Fruit fly (Drosophila melanogaster) whole organism, wandering third instar larva: ENCODE results near the gene CG3473.

Experiments used
- Abd-B ChIP-seq: fragments of >200 bp; optimal IDR thresholded peaks from 2 replicates; lab custom pipeline; 2017; ENCODE audit warnings: missing biosample characterization, missing genetic modification characterization
- CG32264 ChIP-seq: fragments of 200-800 bp; sonication (Bioruptor generic); optimal IDR thresholded peaks from 2 replicates; lab custom pipeline; 2016; ENCODE audit warnings: missing biosample characterization, missing genetic modification characterization
- CG9705 ChIP-seq: fragments of 200-800 bp; sonication (Bioruptor generic); optimal IDR thresholded peaks from 2 replicates; lab custom pipeline; 2018; ENCODE audit warnings: missing biosample characterization, mild to moderate bottlenecking, missing genetic modification characterization
- CrebA ChIP-seq: fragments of 200-800 bp; sonication (Bioruptor generic); optimal IDR thresholded peaks from 2 replicates; lab custom pipeline; 2016; ENCODE audit warnings: missing biosample characterization, mild to moderate bottlenecking, missing genetic modification characterization, borderline replicate concordance
- Dfd ChIP-seq: fragments of >200 bp; optimal IDR thresholded peaks from 2 replicates; lab custom pipeline; 2017; ENCODE audit warnings: missing biosample characterization, missing genetic modification characterization
- Dif ChIP-seq: fragments of 200-275, 200-300 bp; sonication (Bioruptor generic); optimal IDR thresholded peaks from 2 replicates; lab custom pipeline; 2018; ENCODE audit warnings: missing biosample characterization, missing genetic modification characterization; ENCODE audit not compliant: partially characterized antibody
- GATAd ChIP-seq: sonication (Bioruptor generic); optimal IDR thresholded peaks from 2 replicates; lab custom pipeline; 2016; ENCODE audit warnings: missing biosample characterization, missing genetic modification characterization
- HLH106 ChIP-seq: fragments of 200-800 bp; optimal IDR thresholded peaks from 3 replicates; lab custom pipeline; 2019; ENCODE audit warnings: missing biosample characterization, mild to moderate bottlenecking, missing genetic modification characterization, moderate library complexity
- Hnf4 ChIP-seq: fragments of 200-800 bp; sonication (Bioruptor generic); optimal IDR thresholded peaks from 2 replicates; lab custom pipeline; 2016; ENCODE audit warnings: missing biosample characterization, mild to moderate bottlenecking, missing genetic modification characterization
- Hr78 ChIP-seq: fragments of >200 bp; optimal IDR thresholded peaks from 2 replicates; lab custom pipeline; 2017; ENCODE audit warnings: missing biosample characterization, missing genetic modification characterization
- Hr83 ChIP-seq: fragments of 200-300 bp; sonication (Bioruptor generic); optimal IDR thresholded peaks from 2 replicates; lab custom pipeline; 2016; ENCODE audit warnings: missing biosample characterization, mild to moderate bottlenecking, missing genetic modification characterization, moderate library complexity; ENCODE audit not compliant: poor library complexity, severe bottlenecking
- Jra ChIP-seq: sonication (Bioruptor generic); optimal IDR thresholded peaks from 2 replicates; lab custom pipeline; 2016; ENCODE audit warnings: missing biosample characterization, missing genetic modification characterization
- Mio ChIP-seq: sonication (Bioruptor generic); optimal IDR thresholded peaks from 2 replicates; lab custom pipeline; 2016; ENCODE audit warnings: missing biosample characterization, missing genetic modification characterization
- Myc ChIP-seq: fragments of >200 bp; optimal IDR thresholded peaks from 2 replicates; lab custom pipeline; 2017
- N ChIP-seq: fragments of >200 bp; optimal IDR thresholded peaks from 2 replicates; lab custom pipeline; 2018; ENCODE audit warnings: missing biosample characterization, missing external identifiers, missing genetic modification characterization
- OdsH ChIP-seq: fragments of 200-800 bp; sonication (Bioruptor generic); optimal IDR thresholded peaks from 2 replicates; lab custom pipeline; 2016; ENCODE audit warnings: missing biosample characterization, mild to moderate bottlenecking, missing genetic modification characterization
- Rel ChIP-seq, 2 experiments: fragments of 200-800 bp; sonication (Bioruptor generic) in 1 of 2; optimal IDR thresholded peaks; 2 replicates in 1 of 2; 3 replicates in 1 of 2; lab custom pipeline; 2016 to 2019; ENCODE audit warnings: mild to moderate bottlenecking in 2 of 2, missing biosample characterization in 2 of 2, missing genetic modification characterization in 2 of 2, moderate library complexity in 1 of 2
- Sp1 ChIP-seq: fragments of 200-800 bp; sonication (Bioruptor generic); optimal IDR thresholded peaks from 3 replicates; lab custom pipeline; 2019; ENCODE audit warnings: missing biosample characterization, mild to moderate bottlenecking, missing genetic modification characterization, moderate library complexity
- Vsx2 ChIP-seq: fragments of 200-300, 225-300 bp; sonication (Bioruptor generic); optimal IDR thresholded peaks from 2 replicates; lab custom pipeline; 2018; ENCODE audit warnings: missing biosample characterization, missing genetic modification characterization; ENCODE audit not compliant: partially characterized antibody
- br ChIP-seq: fragments of 200-800 bp; sonication (Bioruptor generic); optimal IDR thresholded peaks from 2 replicates; lab custom pipeline; 2016; ENCODE audit warnings: missing biosample characterization, missing genetic modification characterization
- brk ChIP-seq: fragments of 200-800 bp; sonication (Bioruptor generic); optimal IDR thresholded peaks from 2 replicates; lab custom pipeline; 2016; ENCODE audit warnings: missing biosample characterization, mild to moderate bottlenecking, missing genetic modification characterization
- dl ChIP-seq, 2 experiments: fragments of 175-275, 200-275 bp in 1 of 2; fragments of 200-275 bp in 1 of 2; sonication (Bioruptor generic); optimal IDR thresholded peaks; lab custom pipeline; 2018; ENCODE audit warnings: mild to moderate bottlenecking in 2 of 2, missing biosample characterization in 2 of 2, missing genetic modification characterization in 2 of 2, moderate library complexity in 2 of 2; ENCODE audit not compliant: partially characterized antibody in 2 of 2, insufficient read depth in 1 of 2
- dmrt93B ChIP-seq: fragments of 200-800 bp; sonication (Bioruptor generic); optimal IDR thresholded peaks from 2 replicates; lab custom pipeline; 2018; ENCODE audit warnings: missing biosample characterization, mild to moderate bottlenecking, missing genetic modification characterization
- dsf ChIP-seq: sonication (Bioruptor generic); optimal IDR thresholded peaks from 2 replicates; lab custom pipeline; 2016; ENCODE audit warnings: missing biosample characterization, missing genetic modification characterization, borderline replicate concordance
- ey ChIP-seq: fragments of 200-800 bp; sonication (Bioruptor generic); optimal IDR thresholded peaks from 2 replicates; lab custom pipeline; 2016; ENCODE audit warnings: missing biosample characterization, missing genetic modification characterization
- foxo ChIP-seq, 2 experiments: fragments of 200-800 bp; sonication (Bioruptor generic); optimal IDR thresholded peaks; 2 replicates in 1 of 2; 3 replicates in 1 of 2; lab custom pipeline; 2016 to 2017; ENCODE audit warnings: missing biosample characterization in 2 of 2, missing genetic modification characterization in 2 of 2
- fru ChIP-seq: fragments of 200-800 bp; sonication (Bioruptor generic); optimal IDR thresholded peaks from 3 replicates; lab custom pipeline; 2016; ENCODE audit warnings: missing biosample characterization, mild to moderate bottlenecking, missing genetic modification characterization
- h ChIP-seq: fragments of 200-800 bp; sonication (Bioruptor generic); optimal IDR thresholded peaks from 3 replicates; lab custom pipeline; 2016; ENCODE audit warnings: missing biosample characterization, mild to moderate bottlenecking, missing genetic modification characterization
- jim ChIP-seq: fragments of 175-275, 200-325 bp; sonication (Bioruptor generic); optimal IDR thresholded peaks from 2 replicates; lab custom pipeline; 2016; ENCODE audit warnings: missing biosample characterization, mild to moderate bottlenecking, missing genetic modification characterization
- lola ChIP-seq: fragments of >200 bp; optimal IDR thresholded peaks from 2 replicates; lab custom pipeline; 2017; ENCODE audit warnings: missing biosample characterization, missing genetic modification characterization
- pan ChIP-seq: fragments of >200 bp; optimal IDR thresholded peaks from 2 replicates; lab custom pipeline; 2017
- psq ChIP-seq: fragments of 200-800 bp; sonication (Bioruptor generic); optimal IDR thresholded peaks from 3 replicates; lab custom pipeline; 2017; ENCODE audit warnings: missing biosample characterization, mild to moderate bottlenecking, missing genetic modification characterization, moderate library complexity
- rgr ChIP-seq: fragments of 200-800 bp; sonication (Bioruptor generic); optimal IDR thresholded peaks from 3 replicates; lab custom pipeline; 2016; ENCODE audit warnings: missing biosample characterization, mild to moderate bottlenecking, missing genetic modification characterization
- sage ChIP-seq: fragments of 200-800 bp; sonication (Bioruptor generic); optimal IDR thresholded peaks from 2 replicates; lab custom pipeline; 2016; ENCODE audit warnings: missing biosample characterization, mild to moderate bottlenecking, missing genetic modification characterization
- sv ChIP-seq: fragments of 200-800 bp; sonication (Bioruptor generic); optimal IDR thresholded peaks from 3 replicates; lab custom pipeline; 2016; ENCODE audit warnings: missing biosample characterization, missing genetic modification characterization
- tai ChIP-seq: sonication (Bioruptor generic); optimal IDR thresholded peaks from 2 replicates; lab custom pipeline; 2016; ENCODE audit warnings: missing biosample characterization, missing genetic modification characterization
- usp ChIP-seq: fragments of >200 bp; optimal IDR thresholded peaks from 2 replicates; lab custom pipeline; 2017; ENCODE audit warnings: missing biosample characterization, missing genetic modification characterization
- woc ChIP-seq: sonication (Bioruptor generic); optimal IDR thresholded peaks from 2 replicates; lab custom pipeline; 2016; ENCODE audit warnings: missing biosample characterization, mild to moderate bottlenecking, missing genetic modification characterization

The CG3473 gene

dm6 chr2L:14558818-14559405 is 4.6 kb downstream of the CG3473 start:
- TF ChIP-seq pan (lab: Kevin White, UChicago) = no peak
- TF ChIP-seq psq = no peak
- no peak for TF ChIP-seq sv (GFP tag; lab: Kevin White, UChicago)
- no peak for TF ChIP-seq dl (GFP tag; optimal IDR thresholded peaks at IDR 0.05; lab: Kevin White, UChicago; ENCODE audit: insufficient read depth in 1 of 2, partially characterized antibody in 2 of 2)
- TF ChIP-seq Dif (GFP tag; lab: Kevin White, UChicago) = no peak
- no peak for TF ChIP-seq ey (GFP tag; lab: Kevin White, UChicago)
- TF ChIP-seq Hr78 (GFP tag; lab: Kevin White, UChicago) = no peak
- no peak for TF ChIP-seq Dfd
- no peak for TF ChIP-seq usp

dm6 chr2L:14557743-14558142 is 5.8 kb downstream of the CG3473 start:
- TF ChIP-seq Hr78 (GFP tag; lab: Kevin White, UChicago) (no peak), Hr83 (GFP tag; lab: Kevin White, UChicago) (no peak), GATAd (no peak), lola (GFP tag; lab: Kevin White, UChicago) (no peak), brk (GFP tag; lab: Kevin White, UChicago) (peak; percentile 84), Abd-B (no peak), usp (no peak), CrebA (peak; percentile 22), pan (lab: Kevin White, UChicago) (no peak), HLH106 (tag; lab: Kevin White, UChicago) (peak; percentile 85), sage (GFP tag; lab: Kevin White, UChicago) (peak; percentile 78), Mio (GFP tag; lab: Kevin White, UChicago) (no peak), fru (GFP tag; lab: Kevin White, UChicago) (peak; percentile 92), Rel (GFP tag; optimal IDR thresholded peaks at IDR 0.05; lab: Kevin White, UChicago) (peak; percentile 13), Rel (tag; optimal IDR thresholded peaks at IDR 0.05; lab: Kevin White, UChicago) (peak; percentile 49), dmrt93B (peak; percentile 58), foxo (GFP tag; optimal IDR thresholded peaks at IDR 0.05; lab: Kevin White, UChicago) (peak; percentile 35 to 90), tai (GFP tag; lab: Kevin White, UChicago) (peak; percentile 54), Hnf4 (GFP tag; lab: Kevin White, UChicago) (peak; percentile 83), Myc (lab: Kevin White, UChicago) (peak; percentile 67), OdsH (GFP tag; lab: Kevin White, UChicago) (peak; percentile 92), N (GFP tag; lab: Kevin White, UChicago) (no peak), psq (peak; percentile 81), br (peak; percentile 91), ey (GFP tag; lab: Kevin White, UChicago) (peak; percentile 87), CG9705 (peak; percentile 58), dl (GFP tag; optimal IDR thresholded peaks at IDR 0.05; lab: Kevin White, UChicago; ENCODE audit: insufficient read depth in 1 of 2, partially characterized antibody in 2 of 2) (no peak), dsf (GFP tag; lab: Kevin White, UChicago) (no peak), h (GFP tag; lab: Kevin White, UChicago) (peak; percentile 92), jim (GFP tag; lab: Kevin White, UChicago) (no peak), Dfd (no peak), Sp1 (peak; percentile 86), sv (GFP tag; lab: Kevin White, UChicago) (no peak), Vsx2 (GFP tag; lab: Kevin White, UChicago) (no peak), Jra (GFP tag; lab: Kevin White, UChicago) (peak; percentile 62), rgr (GFP tag; lab: Kevin White, UChicago) (peak; percentile 91), woc (GFP tag; lab: Kevin White, UChicago) (peak; percentile 88), Dif (GFP tag; lab: Kevin White, UChicago) (no peak), CG32264 (GFP tag; lab: Kevin White, UChicago) (peak; percentile 61)
